Comparison of ENCODE assay signal across 5 fruit fly cellular contexts in genomic region chr2L:20681648-20682098, dm6.
TF ChIP-seq lines count a peak whose summit lies in the region.

Gene Cen (minus strand): TSS chr2L:20681846.

- no peak for TF ChIP-seq CTCF in whole organism, embryonic (GFP tag; optimal IDR thresholded peaks at IDR 0.05; lab: Kevin White, UChicago)

TF ChIP-seq in whole organism, adult, 20 proteins besides CTCF, POLR2A, EP300 and RAD21 (continues in another document):
- TF ChIP-seq CG5204 (GFP tag; optimal IDR thresholded peaks at IDR 0.05; lab: Kevin White, UChicago) = peak; percentile 67
- peak; percentile 77 for TF ChIP-seq toe (GFP tag; optimal IDR thresholded peaks at IDR 0.05; lab: Kevin White, UChicago)
- no peak for TF ChIP-seq cic (GFP tag; optimal IDR thresholded peaks at IDR 0.05; lab: Kevin White, UChicago)
- no peak for TF ChIP-seq Clk (GFP tag; optimal IDR thresholded peaks at IDR 0.05; lab: Kevin White, UChicago)
- peak; percentile 3 for TF ChIP-seq pad (GFP tag; optimal IDR thresholded peaks at IDR 0.05; lab: Kevin White, UChicago)
- peak; percentile 61 for TF ChIP-seq CG7045 (GFP tag; optimal IDR thresholded peaks at IDR 0.05; lab: Kevin White, UChicago)
- no peak for TF ChIP-seq cnc (optimal IDR thresholded peaks at IDR 0.05; lab: Kevin White, UChicago)
- TF ChIP-seq Hr96 (GFP tag; optimal IDR thresholded peaks at IDR 0.05; lab: Kevin White, UChicago) = peak; percentile 67
- TF ChIP-seq Mnt (GFP tag; optimal IDR thresholded peaks at IDR 0.05; lab: Kevin White, UChicago) = peak; percentile 50
- peak; percentile 20 for TF ChIP-seq Crg-1 (GFP tag; optimal IDR thresholded peaks at IDR 0.05; lab: Kevin White, UChicago)
- peak; percentile 12 for TF ChIP-seq CG14711 (tag; optimal IDR thresholded peaks at IDR 0.05; lab: Kevin White, UChicago)
- peak; percentile 64 for TF ChIP-seq CG1620 (GFP tag; optimal IDR thresholded peaks at IDR 0.05; lab: Kevin White, UChicago)
- peak; percentile 69 for TF ChIP-seq CG11617 (GFP tag; optimal IDR thresholded peaks at IDR 0.05; lab: Kevin White, UChicago)
- peak; percentile 53 for TF ChIP-seq bab1 (GFP tag; optimal IDR thresholded peaks at IDR 0.05; lab: Kevin White, UChicago)
- TF ChIP-seq ovo (GFP tag; optimal IDR thresholded peaks at IDR 0.05; lab: Kevin White, UChicago) = no peak
- peak; percentile 14 for TF ChIP-seq kay (GFP tag; lab: Kevin White, UChicago; ENCODE audit: borderline replicate concordance)
- peak; percentile 43 for TF ChIP-seq CG7101 (tag; optimal IDR thresholded peaks at IDR 0.05; lab: Kevin White, UChicago)
- peak; percentile 37 for TF ChIP-seq tj (GFP tag; optimal IDR thresholded peaks at IDR 0.05; lab: Kevin White, UChicago)

TF ChIP-seq in whole organism, embryonic, 481 proteins besides CTCF, POLR2A, EP300 and RAD21 (continues in another document):
- TF ChIP-seq Dek (tag; optimal IDR thresholded peaks at IDR 0.05; lab: Kevin White, UChicago) (no peak), CG11504 (tag; optimal IDR thresholded peaks at IDR 0.05; lab: Kevin White, UChicago) (no peak), Usf (GFP tag; optimal IDR thresholded peaks at IDR 0.05; lab: Kevin White, UChicago) (no peak), CG3407 (GFP tag; optimal IDR thresholded peaks at IDR 0.05; lab: Kevin White, UChicago) (no peak), CG8765 (GFP tag; IDR thresholded peaks at IDR 0.05; lab: Robert Waterston, UW) (peak; percentile 15; the same call in 1 of the 2 replicates), lilli (GFP tag; optimal IDR thresholded peaks at IDR 0.05; lab: Kevin White, UChicago) (peak; percentile 63), Side (GFP tag; optimal IDR thresholded peaks at IDR 0.05; lab: Kevin White, UChicago) (no peak), Atf3 (GFP tag; optimal IDR thresholded peaks at IDR 0.05; lab: Kevin White, UChicago) (no peak), sens (GFP tag; lab: Kevin White, UChicago) (peak; percentile 93), Asciz (GFP tag; optimal IDR thresholded peaks at IDR 0.05; lab: Kevin White, UChicago) (no peak), pum (GFP tag; optimal IDR thresholded peaks at IDR 0.05; lab: Kevin White, UChicago) (peak; percentile 4), stwl (tag; optimal IDR thresholded peaks at IDR 0.05; lab: Kevin White, UChicago) (no peak), CG3726 (GFP tag; IDR thresholded peaks at IDR 0.05; lab: Robert Waterston, UW) (no peak), CHES-1-like (GFP tag; optimal IDR thresholded peaks at IDR 0.05; lab: Kevin White, UChicago) (no peak), CG14710 (tag; optimal IDR thresholded peaks at IDR 0.05; lab: Kevin White, UChicago) (peak; percentile 22), Ssrp (tag; optimal IDR thresholded peaks at IDR 0.05; lab: Kevin White, UChicago) (peak; percentile 14), CG8290 (GFP tag; optimal IDR thresholded peaks at IDR 0.05; lab: Kevin White, UChicago) (no peak), CG8290 (tag; optimal IDR thresholded peaks at IDR 0.05; lab: Kevin White, UChicago) (no peak), tin (GFP tag; optimal IDR thresholded peaks at IDR 0.05; lab: Kevin White, UChicago) (peak; percentile 14)

TF ChIP-seq in whole organism, prepupa, 60 proteins besides CTCF, POLR2A, EP300 and RAD21 (continues in another document):
- peak; percentile 81 for TF ChIP-seq OdsH (GFP tag; optimal IDR thresholded peaks at IDR 0.05; lab: Kevin White, UChicago)
- peak; percentile 80 for TF ChIP-seq Hr39 (GFP tag; optimal IDR thresholded peaks at IDR 0.05; lab: Kevin White, UChicago)
- peak; percentile 85 for TF ChIP-seq svp (GFP tag; lab: Kevin White, UChicago)
- TF ChIP-seq CG6808 (GFP tag; optimal IDR thresholded peaks at IDR 0.05; lab: Kevin White, UChicago) = peak; percentile 2
- peak; percentile 72 for TF ChIP-seq acj6 (GFP tag; optimal IDR thresholded peaks at IDR 0.05; lab: Kevin White, UChicago)
- peak; percentile 93 for TF ChIP-seq Eip78C (GFP tag; lab: Kevin White, UChicago)
- peak; percentile 72 for TF ChIP-seq topi (GFP tag; optimal IDR thresholded peaks at IDR 0.05; lab: Kevin White, UChicago)
- TF ChIP-seq fkh (GFP tag; optimal IDR thresholded peaks at IDR 0.05; lab: Kevin White, UChicago) = no peak
- peak; percentile 82 for TF ChIP-seq CG6163 (GFP tag; IDR thresholded peaks at IDR 0.05; lab: Robert Waterston, UW)
- TF ChIP-seq pdm3 (GFP tag; optimal IDR thresholded peaks at IDR 0.05; lab: Kevin White, UChicago) = peak; percentile 81
- TF ChIP-seq Sox14 (GFP tag; optimal IDR thresholded peaks at IDR 0.05; lab: Kevin White, UChicago) = peak; percentile 84
- no peak for TF ChIP-seq CG32006 (GFP tag; optimal IDR thresholded peaks at IDR 0.05; lab: Kevin White, UChicago)
- peak; percentile 78 for TF ChIP-seq CG3919 (GFP tag; optimal IDR thresholded peaks at IDR 0.05; lab: Kevin White, UChicago)
- TF ChIP-seq vri (GFP tag; optimal IDR thresholded peaks at IDR 0.05; lab: Kevin White, UChicago) = no peak
- peak; percentile 74 for TF ChIP-seq CG15336 (GFP tag; IDR thresholded peaks at IDR 0.05; lab: Robert Waterston, UW)
- TF ChIP-seq salr (GFP tag; optimal IDR thresholded peaks at IDR 0.05; lab: Kevin White, UChicago) = peak in 1 of 2 experiments; percentile 12
- TF ChIP-seq CG4318 (GFP tag; optimal IDR thresholded peaks at IDR 0.05; lab: Kevin White, UChicago) = no peak
- TF ChIP-seq cyc (GFP tag; optimal IDR thresholded peaks at IDR 0.05; lab: Kevin White, UChicago) = peak; percentile 72
- TF ChIP-seq Lpt (GFP tag; optimal IDR thresholded peaks at IDR 0.05; lab: Kevin White, UChicago) = peak; percentile 22
- peak; percentile 65 for TF ChIP-seq CG8632 (GFP tag; optimal IDR thresholded peaks at IDR 0.05; lab: Kevin White, UChicago)

TF ChIP-seq in whole organism, pupa, 21 proteins besides CTCF, POLR2A, EP300 and RAD21:
- TF ChIP-seq CG8159 (tag; optimal IDR thresholded peaks at IDR 0.05; lab: Kevin White, UChicago) (no peak), CG12605 (GFP tag; IDR thresholded peaks at IDR 0.05; lab: Robert Waterston, UW) (peak; percentile 52; the same call in 1 of the 2 replicates), CG14655 (GFP tag; optimal IDR thresholded peaks at IDR 0.05; lab: Kevin White, UChicago) (no peak), rn (GFP tag; IDR thresholded peaks at IDR 0.05; lab: Robert Waterston, UW) (no peak), CG13204 (GFP tag; optimal IDR thresholded peaks at IDR 0.05; lab: Kevin White, UChicago) (no peak), CG15710 (tag; optimal IDR thresholded peaks at IDR 0.05; lab: Kevin White, UChicago) (peak; percentile 63), Snoo (tag; optimal IDR thresholded peaks at IDR 0.05; lab: Kevin White, UChicago) (no peak), Ets98B (GFP tag; IDR thresholded peaks at IDR 0.05; lab: Robert Waterston, UW) (0 out of 2 replicates have a peak, but pooled peaks have one; percentile 13), CG10348 (GFP tag; IDR thresholded peaks at IDR 0.05; lab: Robert Waterston, UW) (no peak), CG32121 (GFP tag; IDR thresholded peaks at IDR 0.05; lab: Robert Waterston, UW) (0 out of 2 replicates have a peak, but pooled peaks have one; percentile 12), CG17806 (tag; optimal IDR thresholded peaks at IDR 0.05; lab: Kevin White, UChicago) (no peak), Pif1A (GFP tag; optimal IDR thresholded peaks at IDR 0.05; lab: Kevin White, UChicago) (no peak), CG4496 (GFP tag; IDR thresholded peaks at IDR 0.05; lab: Robert Waterston, UW) (0 out of 3 replicates have a peak, but pooled peaks have one; percentile 62), Pif1B (GFP tag; optimal IDR thresholded peaks at IDR 0.05; lab: Kevin White, UChicago) (peak; percentile 73), EcR (GFP tag; optimal IDR thresholded peaks at IDR 0.05; lab: Kevin White, UChicago) (no peak), fd96Ca (GFP tag; IDR thresholded peaks at IDR 0.05; lab: Robert Waterston, UW) (no peak), CG34367 (tag; optimal IDR thresholded peaks at IDR 0.05; lab: Kevin White, UChicago) (peak; percentile 35), CG9948 (tag; optimal IDR thresholded peaks at IDR 0.05; lab: Kevin White, UChicago) (no peak), D1 (tag; optimal IDR thresholded peaks at IDR 0.05; lab: Kevin White, UChicago) (no peak), CG8301 (tag; optimal IDR thresholded peaks at IDR 0.05; lab: Kevin White, UChicago) (peak; percentile 22), gl (tag; optimal IDR thresholded peaks at IDR 0.05; lab: Kevin White, UChicago) (no peak)

TF ChIP-seq in whole organism, wandering third instar larva, 38 proteins besides CTCF, POLR2A, EP300 and RAD21 (continues in another document):
- TF ChIP-seq psq (GFP tag; optimal IDR thresholded peaks at IDR 0.05; lab: Kevin White, UChicago) (peak; percentile 51), HLH106 (tag; optimal IDR thresholded peaks at IDR 0.05; lab: Kevin White, UChicago) (peak; percentile 50), sage (GFP tag; optimal IDR thresholded peaks at IDR 0.05; lab: Kevin White, UChicago) (peak; percentile 43), pan (optimal IDR thresholded peaks at IDR 0.05; lab: Kevin White, UChicago) (no peak), rgr (GFP tag; optimal IDR thresholded peaks at IDR 0.05; lab: Kevin White, UChicago) (peak; percentile 55), Dif (GFP tag; optimal IDR thresholded peaks at IDR 0.05; lab: Kevin White, UChicago; ENCODE audit: partially characterized antibody) (no peak), Jra (GFP tag; optimal IDR thresholded peaks at IDR 0.05; lab: Kevin White, UChicago) (peak; percentile 13), ey (GFP tag; optimal IDR thresholded peaks at IDR 0.05; lab: Kevin White, UChicago) (peak; percentile 57), jim (GFP tag; optimal IDR thresholded peaks at IDR 0.05; lab: Kevin White, UChicago) (no peak), woc (GFP tag; optimal IDR thresholded peaks at IDR 0.05; lab: Kevin White, UChicago) (no peak), Vsx2 (GFP tag; optimal IDR thresholded peaks at IDR 0.05; lab: Kevin White, UChicago; ENCODE audit: partially characterized antibody) (no peak), dsf (GFP tag; optimal IDR thresholded peaks at IDR 0.05; lab: Kevin White, UChicago; ENCODE audit: borderline replicate concordance) (no peak), Mio (GFP tag; optimal IDR thresholded peaks at IDR 0.05; lab: Kevin White, UChicago) (no peak), h (GFP tag; optimal IDR thresholded peaks at IDR 0.05; lab: Kevin White, UChicago) (no peak), GATAd (GFP tag; optimal IDR thresholded peaks at IDR 0.05; lab: Kevin White, UChicago) (peak; percentile 28), dl (GFP tag; optimal IDR thresholded peaks at IDR 0.05; lab: Kevin White, UChicago; ENCODE audit: insufficient read depth in 1 of 2, partially characterized antibody in 2 of 2) (no peak), tai (GFP tag; optimal IDR thresholded peaks at IDR 0.05; lab: Kevin White, UChicago) (no peak), Sp1 (GFP tag; optimal IDR thresholded peaks at IDR 0.05; lab: Kevin White, UChicago) (no peak), fru (GFP tag; optimal IDR thresholded peaks at IDR 0.05; lab: Kevin White, UChicago) (no peak), N (GFP tag; optimal IDR thresholded peaks at IDR 0.05; lab: Kevin White, UChicago) (no peak), usp (GFP tag; optimal IDR thresholded peaks at IDR 0.05; lab: Kevin White, UChicago) (no peak), CG32264 (GFP tag; optimal IDR thresholded peaks at IDR 0.05; lab: Kevin White, UChicago) (no peak), Hnf4 (GFP tag; optimal IDR thresholded peaks at IDR 0.05; lab: Kevin White, UChicago) (peak; percentile 57), lola (GFP tag; optimal IDR thresholded peaks at IDR 0.05; lab: Kevin White, UChicago) (no peak)
